Fruit fly (Drosophila melanogaster) S2 (cell line): ENCODE results near the gene Archease.

Source experiments
- CG8478 ChIP-seq: fragments of >200 bp; optimal IDR thresholded peaks from 2 replicates; lab custom pipeline; 2018
- CTCF ChIP-seq, 2 experiments: fragments of >200 bp; optimal IDR thresholded peaks; 2 replicates each; lab custom pipeline; 2018

DNA sequence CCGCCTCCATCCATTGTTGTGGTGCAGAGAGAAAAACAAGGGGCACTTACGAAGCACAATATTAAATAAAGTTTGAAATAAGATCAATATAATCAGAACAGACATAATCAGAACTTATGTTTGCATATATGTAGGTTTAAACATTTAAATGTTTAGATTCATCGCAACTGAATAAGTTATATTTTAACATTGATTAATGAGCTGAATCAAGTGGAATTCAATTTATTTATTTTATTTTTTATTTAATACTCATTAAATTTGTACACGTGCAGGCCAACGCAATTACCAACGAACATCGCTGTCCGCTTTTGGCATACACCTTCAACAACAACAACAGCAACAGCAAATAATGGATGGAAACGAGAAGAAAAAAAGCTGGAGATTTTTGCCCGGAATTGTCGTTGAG is 36.1 kb upstream of the Archease start:
- TF ChIP-seq CG8478 (lab: Kevin White, UChicago) (no peak), CTCF (optimal IDR thresholded peaks at IDR 0.05; lab: Kevin White, UChicago) (no peak)
